Worm (Caenorhabditis elegans) whole organism, young adult: ENCODE data around the gene Y60A3A.24.

Experiments
- T07F8.4 ChIP-seq: sonication (generic microtip); optimal IDR thresholded peaks from 2 replicates; lab custom pipeline; 2016; ENCODE audit warnings: mild to moderate bottlenecking, missing genetic modification characterization, moderate library complexity, missing compliant biosample characterization
- akir-1 ChIP-seq: fragments of 200-800 bp; sonication (Bioruptor generic); optimal IDR thresholded peaks from 2 replicates; lab custom pipeline; 2018; ENCODE audit warnings: mild to moderate bottlenecking, missing genetic modification characterization, moderate library complexity, missing compliant biosample characterization
- attf-3 ChIP-seq: fragments of 200-800 bp; sonication (Bioruptor generic); conservative IDR thresholded peaks from 2 replicates; pipeline ENCODE4 v1.3.6; 2022; ENCODE audit warnings: missing genetic modification reagents, missing genetic modification characterization, missing compliant biosample characterization
- ceh-40 ChIP-seq: fragments of 200-800 bp; sonication (Bioruptor generic); IDR thresholded peaks from 2 replicates; pipeline ENCODE4 v1.3.6; 2022; ENCODE audit warnings: missing genetic modification characterization, missing compliant biosample characterization
- ekl-4 ChIP-seq: fragments of 200-800 bp; sonication (Bioruptor generic); IDR thresholded peaks from 2 replicates; pipeline ENCODE4 v1.3.6; 2022; ENCODE audit warnings: missing genetic modification reagents, missing genetic modification characterization, missing compliant biosample characterization
- hmg-1.2 ChIP-seq: fragments of 200-800 bp; sonication (Bioruptor generic); IDR thresholded peaks from 2 replicates; pipeline ENCODE4 v1.3.6; 2022; ENCODE audit warnings: missing genetic modification reagents, missing genetic modification characterization, missing compliant biosample characterization
- lag-1 ChIP-seq: fragments of 200-800 bp; sonication (Bioruptor generic); IDR thresholded peaks from 2 replicates; pipeline ENCODE4 v1.3.6; 2022; ENCODE audit warnings: missing genetic modification reagents, missing genetic modification characterization, missing compliant biosample characterization
- lin-35 ChIP-seq, 3 experiments: fragments of 150-350 bp in 2 of 3; sonication (generic microtip) in 1 of 3; optimal IDR thresholded peaks; 2 replicates each; lab custom pipeline; 2014 to 2018; ENCODE audit warnings: missing biosample characterization in 3 of 3, missing genetic modification characterization in 3 of 3, missing genetic modification reagents in 3 of 3
- lin-40 ChIP-seq: sonication (generic microtip); optimal IDR thresholded peaks from 2 replicates; lab custom pipeline; 2016; ENCODE audit warnings: missing genetic modification characterization, mild to moderate bottlenecking, missing compliant biosample characterization, missing genotype, missing genetic modification reagents
- pha-4 ChIP-seq: fragments of 150-350 bp; sonication (generic microtip); optimal IDR thresholded peaks from 2 replicates; lab custom pipeline; 2014; ENCODE audit warnings: missing biosample characterization, missing genetic modification reagents, missing genetic modification characterization
- sea-2 ChIP-seq: fragments of 200-800 bp; sonication (Bioruptor generic); IDR thresholded peaks from 2 replicates; pipeline ENCODE4 v1.3.6; 2022; ENCODE audit warnings: missing genetic modification characterization, missing compliant biosample characterization
- xnd-1 ChIP-seq: sonication (generic microtip); optimal IDR thresholded peaks from 2 replicates; lab custom pipeline; 2016; ENCODE audit warnings: missing genotype, missing genetic modification reagents, missing genetic modification characterization, missing compliant biosample characterization
- ztf-6 ChIP-seq: fragments of 200-800 bp; sonication (Bioruptor generic); IDR thresholded peaks from 2 replicates; pipeline ENCODE4 v1.3.6; 2022; ENCODE audit warnings: missing genetic modification reagents, missing genetic modification characterization, missing compliant biosample characterization

DNA sequence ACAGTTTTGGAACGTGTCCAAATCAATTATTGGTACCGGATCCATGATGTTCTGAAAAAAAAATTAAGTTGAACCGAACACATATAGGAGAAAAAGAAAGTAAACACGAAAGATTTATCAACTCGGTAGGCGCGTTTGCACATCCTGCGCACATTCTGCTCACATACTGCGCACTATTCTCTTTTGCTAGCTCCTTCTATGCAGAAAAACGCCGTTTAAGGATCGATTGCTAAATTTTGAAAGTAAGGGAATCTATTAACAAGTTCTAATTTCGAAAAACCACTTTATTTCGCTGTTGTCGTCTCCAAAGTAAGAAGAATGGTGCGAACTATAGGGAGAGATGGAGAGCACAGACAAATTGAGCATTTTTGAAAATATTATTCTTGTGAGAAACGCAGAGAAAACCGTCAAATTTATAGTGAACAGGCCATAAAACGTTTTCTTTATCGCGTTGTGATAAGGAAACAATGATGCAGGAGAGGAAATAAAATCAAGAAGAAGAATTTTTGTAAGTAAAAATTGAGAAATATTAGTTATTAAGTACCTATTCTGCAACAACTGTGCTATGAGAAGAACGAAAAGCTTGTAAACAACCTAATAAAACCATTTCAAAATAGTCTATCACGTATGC is at the start of gene Y60A3A.24:
- TF ChIP-seq ztf-6 (GFP tag; lab: Robert Waterston, UW) = no peak
- no peak for TF ChIP-seq akir-1 (GFP tag; lab: Kevin White, UChicago)
- no peak for TF ChIP-seq sea-2 (GFP tag; lab: Robert Waterston, UW)
- no peak for TF ChIP-seq lin-35 (GFP tag; optimal IDR thresholded peaks at IDR 0.05; lab: Kevin White, UChicago)
- no peak for TF ChIP-seq pha-4 (tag; lab: Kevin White, UChicago)
- TF ChIP-seq ekl-4 = no peak
- TF ChIP-seq lin-40 (tag; lab: Kevin White, UChicago) = no peak
- no peak for TF ChIP-seq lag-1
- TF ChIP-seq xnd-1 (tag; lab: Kevin White, UChicago) = no peak
- TF ChIP-seq hmg-1.2 (GFP tag; lab: Robert Waterston, UW) = no peak
- no peak for TF ChIP-seq attf-3
- TF ChIP-seq T07F8.4 = no peak
- no peak for TF ChIP-seq ceh-40 (GFP tag; lab: Robert Waterston, UW)
